Worm (Caenorhabditis elegans) whole organism, late embryonic: ENCODE data around the gene gst-8.
"Not testable (repeated sequence)": the region's sequence is repeated elsewhere in the genome, so short reads cannot be mapped to it uniquely, and the experiment has no call there.

ENCODE experiments used
- C08G9.2 ChIP-seq: sonication (generic microtip); optimal IDR thresholded peaks from 2 replicates; lab custom pipeline; 2016; ENCODE audit warnings: mild to moderate bottlenecking, missing genetic modification characterization, moderate library complexity, missing compliant biosample characterization
- K02D7.2 ChIP-seq: sonication (generic microtip); optimal IDR thresholded peaks from 2 replicates; lab custom pipeline; 2017; ENCODE audit warnings: mild to moderate bottlenecking, missing genetic modification characterization, missing compliant biosample characterization
- K09A11.1 ChIP-seq: sonication (generic microtip); optimal IDR thresholded peaks from 2 replicates; lab custom pipeline; 2017; ENCODE audit warnings: antibody characterized with exemption, mild to moderate bottlenecking, missing genetic modification characterization, missing compliant biosample characterization; ENCODE audit not compliant: insufficient read depth
- Y22D7AL.16 ChIP-seq: sonication (generic microtip); optimal IDR thresholded peaks from 2 replicates; lab custom pipeline; 2016; ENCODE audit warnings: missing genetic modification characterization, missing compliant biosample characterization
- ahr-1 ChIP-seq: sonication (generic microtip); optimal IDR thresholded peaks from 2 replicates; lab custom pipeline; 2016; ENCODE audit warnings: missing genetic modification characterization, missing compliant biosample characterization
- ceh-18 ChIP-seq: sonication (generic microtip); optimal IDR thresholded peaks from 2 replicates; lab custom pipeline; 2016; ENCODE audit warnings: missing genetic modification characterization, missing compliant biosample characterization
- ceh-2 ChIP-seq: sonication (generic microtip); optimal IDR thresholded peaks from 2 replicates; lab custom pipeline; 2016; ENCODE audit warnings: missing genotype, missing genetic modification characterization, missing compliant biosample characterization
- ceh-34 ChIP-seq: sonication (generic microtip); optimal IDR thresholded peaks from 2 replicates; lab custom pipeline; 2016; ENCODE audit warnings: mild to moderate bottlenecking, missing genetic modification characterization, missing compliant biosample characterization
- ceh-45 ChIP-seq: fragments of 200-800 bp; sonication (Bioruptor generic); IDR thresholded peaks from 2 replicates; pipeline ENCODE4 v1.3.6; 2022; ENCODE audit warnings: missing genetic modification reagents, missing genetic modification characterization, missing compliant biosample characterization
- ceh-6 ChIP-seq: fragments of 200-800 bp; sonication (Bioruptor generic); optimal IDR thresholded peaks from 2 replicates; lab custom pipeline; 2018; ENCODE audit warnings: mild to moderate bottlenecking, missing genetic modification characterization, missing compliant biosample characterization
- ceh-9 ChIP-seq: sonication (generic microtip); optimal IDR thresholded peaks from 2 replicates; lab custom pipeline; 2016; ENCODE audit warnings: mild to moderate bottlenecking, missing genetic modification characterization, inconsistent platforms, missing compliant biosample characterization
- dmd-4 ChIP-seq: sonication (generic microtip); optimal IDR thresholded peaks from 2 replicates; lab custom pipeline; 2016; ENCODE audit warnings: borderline replicate concordance, missing genetic modification characterization, missing compliant biosample characterization
- dve-1 ChIP-seq: sonication (generic microtip); optimal IDR thresholded peaks from 2 replicates; lab custom pipeline; 2017; ENCODE audit warnings: antibody characterized with exemption, mild to moderate bottlenecking, missing genetic modification characterization, missing compliant biosample characterization
- elt-4 ChIP-seq: sonication (generic microtip); optimal IDR thresholded peaks from 2 replicates; lab custom pipeline; 2016; ENCODE audit warnings: missing genetic modification characterization, missing compliant biosample characterization
- ets-4 ChIP-seq: sonication (generic microtip); optimal IDR thresholded peaks from 2 replicates; lab custom pipeline; 2016; ENCODE audit warnings: missing genetic modification characterization, missing compliant biosample characterization
- eyg-1 ChIP-seq: sonication (generic microtip); optimal IDR thresholded peaks from 2 replicates; lab custom pipeline; 2016; ENCODE audit warnings: missing genotype, missing genetic modification characterization, missing compliant biosample characterization
- fkh-10 ChIP-seq: fragments of 150-350 bp; optimal IDR thresholded peaks from 2 replicates; lab custom pipeline; 2014; ENCODE audit warnings: missing biosample characterization, missing genetic modification reagents, missing genetic modification characterization
- fkh-6 ChIP-seq: sonication (generic microtip); optimal IDR thresholded peaks from 2 replicates; lab custom pipeline; 2016; ENCODE audit warnings: missing genetic modification characterization, missing compliant biosample characterization
- hlh-30 ChIP-seq: sonication (generic microtip); optimal IDR thresholded peaks from 2 replicates; lab custom pipeline; 2017; ENCODE audit warnings: antibody characterized with exemption, missing genetic modification characterization, missing compliant biosample characterization; ENCODE audit not compliant: insufficient read depth
- hlh-6 ChIP-seq: sonication (generic microtip); optimal IDR thresholded peaks from 2 replicates; lab custom pipeline; 2016; ENCODE audit warnings: missing genotype, missing genetic modification characterization, missing compliant biosample characterization
- lim-6 ChIP-seq: sonication (generic microtip); optimal IDR thresholded peaks from 2 replicates; lab custom pipeline; 2016; ENCODE audit warnings: missing genetic modification characterization, missing compliant biosample characterization
- madf-2 ChIP-seq: sonication (generic microtip); optimal IDR thresholded peaks from 2 replicates; lab custom pipeline; 2017; ENCODE audit warnings: missing genetic modification characterization, missing compliant biosample characterization
- nhr-232 ChIP-seq: sonication (generic microtip); optimal IDR thresholded peaks from 2 replicates; lab custom pipeline; 2016; ENCODE audit warnings: missing genetic modification characterization, missing compliant biosample characterization
- odd-2 ChIP-seq: sonication (generic microtip); optimal IDR thresholded peaks from 2 replicates; lab custom pipeline; 2017; ENCODE audit warnings: antibody characterized with exemption, mild to moderate bottlenecking, missing genetic modification characterization, missing compliant biosample characterization
- pat-9 ChIP-seq: fragments of 200-800 bp; sonication (Bioruptor generic); optimal IDR thresholded peaks from 2 replicates; lab custom pipeline; 2018; ENCODE audit warnings: mild to moderate bottlenecking, missing genetic modification characterization, moderate library complexity, missing compliant biosample characterization
- ref-2 ChIP-seq: sonication (generic microtip); optimal IDR thresholded peaks from 2 replicates; lab custom pipeline; 2016; ENCODE audit warnings: missing genetic modification characterization, missing compliant biosample characterization
- rnt-1 ChIP-seq: sonication (generic microtip); optimal IDR thresholded peaks from 2 replicates; lab custom pipeline; 2016; ENCODE audit warnings: missing genetic modification characterization, missing compliant biosample characterization
- sox-2 ChIP-seq: fragments of 200-800 bp; sonication (Bioruptor generic); IDR thresholded peaks from 2 replicates; pipeline ENCODE4 v1.3.6; 2022; ENCODE audit warnings: missing genetic modification reagents, missing genetic modification characterization, missing compliant biosample characterization
- sox-4 ChIP-seq: sonication (generic microtip); optimal IDR thresholded peaks from 2 replicates; lab custom pipeline; 2017; ENCODE audit warnings: mild to moderate bottlenecking, missing genetic modification characterization, inconsistent platforms, missing compliant biosample characterization
- syd-9 ChIP-seq: sonication (generic microtip); optimal IDR thresholded peaks from 2 replicates; lab custom pipeline; 2016; ENCODE audit warnings: mild to moderate bottlenecking, missing genetic modification characterization, moderate library complexity, missing compliant biosample characterization
- tbx-7 ChIP-seq: sonication (generic microtip); optimal IDR thresholded peaks from 2 replicates; lab custom pipeline; 2016; ENCODE audit warnings: missing genotype, missing genetic modification characterization, missing compliant biosample characterization
- unc-3 ChIP-seq, 2 experiments: fragments of 200-800 bp in 1 of 2; sonication (Bioruptor generic) in 1 of 2; sonication (generic microtip) in 1 of 2; conservative IDR thresholded peaks in 1 of 2; optimal IDR thresholded peaks in 1 of 2; 2 replicates each; pipeline versions ENCODE4 v1.3.6 to Lab custom; 2016 to 2022; ENCODE audit warnings: missing compliant biosample characterization in 2 of 2, missing genetic modification characterization in 2 of 2, missing genetic modification reagents in 1 of 2
- zip-5 ChIP-seq: sonication (generic microtip); optimal IDR thresholded peaks from 2 replicates; lab custom pipeline; 2016; ENCODE audit warnings: missing genetic modification characterization, missing compliant biosample characterization

gst-8 gene

ce11 chrII:4883412-4883811 is at the start of gene gst-8:
gst-8 (plus strand) TSS chrII:4883712.
- no peak for TF ChIP-seq unc-3 (GFP tag; conservative IDR thresholded peaks at IDR 0.05; lab: Robert Waterston, UW)
- TF ChIP-seq unc-3 (tag; optimal IDR thresholded peaks at IDR 0.05; lab: Kevin White, UChicago), result no peak
- no peak for TF ChIP-seq dmd-4
- TF ChIP-seq hlh-30, result no peak
- no peak for TF ChIP-seq zip-5 (tag; lab: Kevin White, UChicago)
- TF ChIP-seq nhr-232 (tag; lab: Kevin White, UChicago), result no peak
- no peak for TF ChIP-seq madf-2 (tag; lab: Kevin White, UChicago)
- no peak for TF ChIP-seq fkh-10
- TF ChIP-seq, all 69 proteins: peak for 0

DNA sequence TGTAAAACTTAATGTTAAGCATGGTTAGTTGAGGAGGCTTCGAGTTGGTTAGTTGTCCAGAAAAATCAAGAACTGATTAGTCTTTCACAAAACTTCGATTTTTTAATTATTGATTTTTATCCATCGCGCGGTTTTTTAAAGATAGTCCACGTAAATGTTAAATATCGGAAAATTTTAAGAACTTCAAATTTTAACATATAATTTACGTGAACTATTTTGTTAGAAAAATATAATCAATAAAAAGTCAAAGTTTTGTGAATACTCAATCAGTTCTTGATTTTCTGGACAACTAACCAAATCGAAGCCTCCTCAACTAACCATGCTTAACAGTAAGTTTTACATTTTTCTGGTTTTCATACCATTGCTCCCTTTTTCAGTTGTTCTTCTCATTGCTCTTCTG is 48.8 kb upstream of the gst-8 start, which contains the start of the genes C33F10.11 and C33F10.1:
C33F10.11 (minus strand) TSS at position 101 of the 400 bp plus-strand sequence.
C33F10.1 (plus strand) TSS at position 263 of the 400 bp plus-strand sequence.
- no peak for TF ChIP-seq ceh-34 (tag; lab: Kevin White, UChicago)
- TF ChIP-seq ref-2 (tag; lab: Kevin White, UChicago), result no peak
- no peak for TF ChIP-seq eyg-1 (tag; lab: Kevin White, UChicago)
- TF ChIP-seq dve-1, result no peak
- TF ChIP-seq fkh-6 (tag; lab: Kevin White, UChicago), result no peak
- no peak for TF ChIP-seq ceh-6 (GFP tag; lab: Kevin White, UChicago)
- TF ChIP-seq sox-4, result no peak
- no peak for TF ChIP-seq ceh-2
- no peak for TF ChIP-seq ceh-9
- no peak for TF ChIP-seq K09A11.1 (tag; lab: Kevin White, UChicago)
- TF ChIP-seq ets-4 (tag; lab: Kevin White, UChicago), result no peak
- no peak for TF ChIP-seq C08G9.2 (tag; lab: Kevin White, UChicago)
- TF ChIP-seq Y22D7AL.16 (tag; lab: Kevin White, UChicago), result no peak
- TF ChIP-seq unc-3 (GFP tag; conservative IDR thresholded peaks at IDR 0.05; lab: Robert Waterston, UW), result no peak
- TF ChIP-seq unc-3 (tag; optimal IDR thresholded peaks at IDR 0.05; lab: Kevin White, UChicago), result no peak
- TF ChIP-seq syd-9 (tag; lab: Kevin White, UChicago), result no peak
- TF ChIP-seq pat-9 (tag; lab: Kevin White, UChicago), result no peak
- TF ChIP-seq, all 69 proteins: peak for 0

ce11 chrII:4837659-4838058 is 45.9 kb upstream of the gst-8 start, which contains the start of gene C33F10.12:
C33F10.12 (minus strand) TSS chrII:4837759.
- TF ChIP-seq lim-6 (tag; lab: Kevin White, UChicago) (no peak), tbx-7 (tag; lab: Kevin White, UChicago) (no peak), ceh-18 (tag; lab: Kevin White, UChicago) (no peak), ahr-1 (tag; lab: Kevin White, UChicago) (no peak), syd-9 (tag; lab: Kevin White, UChicago) (no peak), ceh-45 (GFP tag; lab: Robert Waterston, UW) (no peak), elt-4 (tag; lab: Kevin White, UChicago) (no peak), hlh-6 (tag; lab: Kevin White, UChicago) (no peak), sox-2 (GFP tag; lab: Robert Waterston, UW) (no peak), K02D7.2 (tag; lab: Kevin White, UChicago) (no peak)

DNA sequence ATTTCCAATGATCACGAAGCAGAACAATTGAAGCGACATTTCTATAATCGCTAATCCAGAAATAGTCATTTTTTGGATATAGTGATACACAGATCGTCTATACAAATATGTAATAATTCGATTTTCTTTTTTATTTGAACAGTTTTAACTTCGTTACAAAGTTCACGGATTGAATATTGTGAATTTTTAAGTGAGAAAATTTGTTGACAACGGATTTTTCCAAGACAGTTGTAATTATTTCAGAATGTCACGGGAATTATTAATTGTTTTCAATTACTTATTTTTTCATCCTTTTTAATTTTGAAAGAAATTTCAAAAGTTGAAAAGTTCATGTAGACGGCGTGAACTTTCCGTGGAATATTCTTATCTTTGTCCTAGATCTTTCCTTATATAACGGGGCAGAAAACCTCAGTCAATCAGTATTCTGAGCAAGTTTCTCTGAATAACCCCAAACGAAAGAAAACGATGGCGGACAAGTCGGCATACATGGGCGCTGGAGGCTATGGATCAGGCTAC is 41.3 kb upstream of the gst-8 start, which contains the start of the genes T23B7.2 and nspd-4:
T23B7.2 (minus strand) TSS at position 101 of the 516 bp plus-strand sequence.
nspd-4 (plus strand) TSS at position 466 of the 516 bp plus-strand sequence.
- TF ChIP-seq rnt-1 (tag; lab: Kevin White, UChicago); odd-2 (tag; lab: Kevin White, UChicago); dmd-4: not testable (repeated sequence)
